Worm (Caenorhabditis elegans): ENCODE results near the gene R02E4.1.
A peak's percentile ranks its signal among the peaks of the same experiment; 100 is the strongest.

R02E4.1 gene

ce11 chrX:4144136-4144781, 39.9 kb upstream of the R02E4.1 start:
- TF ChIP-seq mbf-1 (tag; optimal IDR thresholded peaks at IDR 0.05) (no peak), elt-3 (tag; optimal IDR thresholded peaks at IDR 0.05) (no peak), dmd-4 (tag; optimal IDR thresholded peaks at IDR 0.05) (no peak), sma-9 (GFP tag; optimal IDR thresholded peaks at IDR 0.05) (peak; percentile 78), sma-9 (tag; optimal IDR thresholded peaks at IDR 0.05) (no peak), ceh-16 (tag; optimal IDR thresholded peaks at IDR 0.05) (no peak), nhr-77 (tag; optimal IDR thresholded peaks at IDR 0.05) (no peak), sma-3 (GFP tag; optimal IDR thresholded peaks at IDR 0.05) (peak; percentile 48), ZK546.5 (tag; optimal IDR thresholded peaks at IDR 0.05) (no peak), mab-5 (tag; optimal IDR thresholded peaks at IDR 0.05) (no peak), nhr-10 (tag; optimal IDR thresholded peaks at IDR 0.05) (no peak), F13H6.1 (tag; optimal IDR thresholded peaks at IDR 0.05) (peak; percentile 6), ama-1 (optimal IDR thresholded peaks at IDR 0.05) (no peak), nhr-23 (tag; optimal IDR thresholded peaks at IDR 0.05) (no peak), C34F6.9 (tag; optimal IDR thresholded peaks at IDR 0.05) (no peak), nhr-12 (tag; optimal IDR thresholded peaks at IDR 0.05) (no peak), ceh-82 (tag; optimal IDR thresholded peaks at IDR 0.05) (no peak), peb-1 (tag; optimal IDR thresholded peaks at IDR 0.05) (no peak), ztf-1 (GFP tag; conservative IDR thresholded peaks at IDR 0.05) (no peak), nhr-129 (tag; optimal IDR thresholded peaks at IDR 0.05) (peak; percentile 41), fos-1 (tag; optimal IDR thresholded peaks at IDR 0.05) (peak; percentile 30), unc-62 (GFP tag; optimal IDR thresholded peaks at IDR 0.05) (no peak), egl-27 (tag; optimal IDR thresholded peaks at IDR 0.05) (no peak), blmp-1 (tag; optimal IDR thresholded peaks at IDR 0.05; ENCODE audit: insufficient read depth) (no peak), unc-39 (tag; optimal IDR thresholded peaks at IDR 0.05) (no peak), nhr-11 (tag; optimal IDR thresholded peaks at IDR 0.05) (no peak), nhr-6 (tag; optimal IDR thresholded peaks at IDR 0.05) (no peak), gmeb-1 (tag; optimal IDR thresholded peaks at IDR 0.05) (peak; percentile 30), lin-39 (tag; optimal IDR thresholded peaks at IDR 0.05) (no peak), mdl-1 (tag; optimal IDR thresholded peaks at IDR 0.05) (no peak), aly-2 (tag; optimal IDR thresholded peaks at IDR 0.05) (no peak), crh-2 (tag; optimal IDR thresholded peaks at IDR 0.05) (peak; percentile 26), ztf-4 (tag; optimal IDR thresholded peaks at IDR 0.05) (no peak), Y55F3AM.14 (GFP tag; optimal IDR thresholded peaks at IDR 0.05) (no peak), elt-1 (tag; optimal IDR thresholded peaks at IDR 0.05) (no peak), nhr-25 (tag; optimal IDR thresholded peaks at IDR 0.05) (peak; percentile 75), lin-11 (tag; optimal IDR thresholded peaks at IDR 0.05) (no peak), unc-55 (GFP tag; optimal IDR thresholded peaks at IDR 0.05) (no peak), alr-1 (tag; optimal IDR thresholded peaks at IDR 0.05) (no peak)

ce11 chrX:4143260-4144018, 39.1 kb upstream of the R02E4.1 start:
- peak; percentile 30 for TF ChIP-seq sma-9 (GFP tag; optimal IDR thresholded peaks at IDR 0.05)
- no peak for TF ChIP-seq sma-9 (tag; optimal IDR thresholded peaks at IDR 0.05)
- peak; percentile 37 for TF ChIP-seq ama-1 (optimal IDR thresholded peaks at IDR 0.05)
- TF ChIP-seq nhr-25 (tag; optimal IDR thresholded peaks at IDR 0.05): peak; percentile 78
- peak; percentile 70 for TF ChIP-seq ztf-4 (tag; optimal IDR thresholded peaks at IDR 0.05)
- TF ChIP-seq blmp-1 (tag; optimal IDR thresholded peaks at IDR 0.05; ENCODE audit: insufficient read depth): peak; percentile 41
- TF ChIP-seq lsy-2 (tag; optimal IDR thresholded peaks at IDR 0.05): peak in 1 of 2 experiments; percentile 12
- TF ChIP-seq mab-5 (tag; optimal IDR thresholded peaks at IDR 0.05): no peak
- TF ChIP-seq nhr-129 (tag; optimal IDR thresholded peaks at IDR 0.05): peak; percentile 3
- no peak for TF ChIP-seq mbf-1 (tag; optimal IDR thresholded peaks at IDR 0.05)
- no peak for TF ChIP-seq C34F6.9 (tag; optimal IDR thresholded peaks at IDR 0.05)
